Worm (Caenorhabditis elegans) whole organism, L4 larva: ENCODE results near the gene srw-13.

ENCODE experiments used
- D1046.2 ChIP-seq: fragments of 200-800 bp; sonication (Bioruptor generic); IDR thresholded peaks from 2 replicates; pipeline ENCODE4 v1.3.6; 2022; ENCODE audit warnings: missing genetic modification characterization, missing compliant biosample characterization
- F10B5.3 ChIP-seq: sonication (generic microtip); optimal IDR thresholded peaks from 2 replicates; lab custom pipeline; 2016; ENCODE audit warnings: mild to moderate bottlenecking, missing genetic modification characterization, missing compliant biosample characterization
- F37D6.2 ChIP-seq: sonication (generic microtip); optimal IDR thresholded peaks from 2 replicates; lab custom pipeline; 2016; ENCODE audit warnings: mild to moderate bottlenecking, missing genetic modification characterization, missing compliant biosample characterization
- F49E8.2 ChIP-seq: sonication (generic microtip); optimal IDR thresholded peaks from 2 replicates; lab custom pipeline; 2016; ENCODE audit warnings: missing compliant biosample characterization, mild to moderate bottlenecking, missing genetic modification characterization, borderline replicate concordance
- T26A8.4 ChIP-seq: fragments of 200-800 bp; sonication (Bioruptor generic); IDR thresholded peaks from 2 replicates; pipeline ENCODE4 v1.3.6; 2022; ENCODE audit warnings: missing genetic modification characterization, missing compliant biosample characterization
- Y105C5A.15 ChIP-seq: fragments of 200-800 bp; sonication (Bioruptor generic); IDR thresholded peaks from 2 replicates; pipeline ENCODE4 v1.3.6; 2022; ENCODE audit warnings: missing genetic modification characterization, missing compliant biosample characterization
- Y5F2A.4 ChIP-seq: fragments of 200-800 bp; sonication (Bioruptor generic); optimal IDR thresholded peaks from 2 replicates; lab custom pipeline; 2018; ENCODE audit warnings: mild to moderate bottlenecking, missing genetic modification characterization, missing compliant biosample characterization
- aha-1 ChIP-seq: fragments of 150-350 bp; peaks from one replicate; lab custom pipeline; 2014; ENCODE audit warnings: missing biosample characterization, missing genetic modification characterization
- arid-1 ChIP-seq: fragments of 200-800 bp; sonication (Bioruptor generic); conservative IDR thresholded peaks from 2 replicates; pipeline ENCODE4 v1.3.6; 2022; ENCODE audit warnings: missing genetic modification reagents, missing genetic modification characterization, missing compliant biosample characterization
- ceh-28 ChIP-seq: fragments of 150-350 bp; optimal IDR thresholded peaks from 2 replicates; lab custom pipeline; 2014; ENCODE audit warnings: missing biosample characterization, missing genetic modification reagents, missing genetic modification characterization
- daf-19 ChIP-seq: fragments of 200-800 bp; sonication (Bioruptor generic); conservative IDR thresholded peaks from 2 replicates; pipeline ENCODE4 v1.3.6; 2022; ENCODE audit warnings: missing genetic modification characterization, missing compliant biosample characterization
- dmd-6 ChIP-seq: fragments of 200-800 bp; sonication (Bioruptor generic); IDR thresholded peaks from 2 replicates; pipeline ENCODE4 v1.3.6; 2022; ENCODE audit warnings: missing genetic modification reagents, missing genetic modification characterization, missing compliant biosample characterization
- dpl-1 ChIP-seq: fragments of 150-350 bp; optimal IDR thresholded peaks from 2 replicates; lab custom pipeline; 2014; ENCODE audit warnings: missing biosample characterization, missing genetic modification reagents, missing genetic modification characterization
- duxl-1 ChIP-seq: sonication (generic microtip); optimal IDR thresholded peaks from 2 replicates; lab custom pipeline; 2016; ENCODE audit warnings: mild to moderate bottlenecking, missing genetic modification characterization, moderate library complexity, missing compliant biosample characterization; ENCODE audit not compliant: poor library complexity
- dve-1 ChIP-seq: sonication (generic microtip); optimal IDR thresholded peaks from 2 replicates; lab custom pipeline; 2017; ENCODE audit warnings: antibody characterized with exemption, mild to moderate bottlenecking, missing genetic modification characterization, missing compliant biosample characterization; ENCODE audit not compliant: insufficient read depth
- egl-27 ChIP-seq: sonication (generic microtip); optimal IDR thresholded peaks from 3 replicates; lab custom pipeline; 2017; ENCODE audit warnings: missing biosample characterization, missing genetic modification reagents, missing genetic modification characterization
- fos-1 ChIP-seq: fragments of 150-350 bp; optimal IDR thresholded peaks from 2 replicates; lab custom pipeline; 2014; ENCODE audit warnings: missing biosample characterization, missing genetic modification characterization
- gei-8 ChIP-seq: fragments of 200-800 bp; sonication (Bioruptor generic); optimal IDR thresholded peaks from 2 replicates; lab custom pipeline; 2018; ENCODE audit warnings: mild to moderate bottlenecking, missing genetic modification characterization, missing compliant biosample characterization
- hif-1 ChIP-seq, 2 experiments: sonication (generic microtip); optimal IDR thresholded peaks; 2 replicates each; lab custom pipeline; 2016 to 2017; ENCODE audit warnings: missing compliant biosample characterization in 2 of 2, missing genetic modification characterization in 2 of 2, missing genetic modification reagents in 2 of 2, missing genotype in 2 of 2, mild to moderate bottlenecking in 1 of 2
- hmg-1.1 ChIP-seq: fragments of 200-800 bp; sonication (Bioruptor generic); IDR thresholded peaks from 2 replicates; pipeline ENCODE4 v1.3.6; 2022; ENCODE audit warnings: missing genetic modification reagents, missing genetic modification characterization, missing compliant biosample characterization
- lin-1 ChIP-seq: fragments of 200-800 bp; sonication (Bioruptor generic); IDR thresholded peaks from 2 replicates; pipeline ENCODE4 v1.3.6; 2022; ENCODE audit warnings: missing genetic modification reagents, missing genetic modification characterization, missing compliant biosample characterization
- lin-13 ChIP-seq: fragments of 150-350 bp; optimal IDR thresholded peaks from 2 replicates; lab custom pipeline; 2014; ENCODE audit warnings: missing biosample characterization, missing genetic modification reagents, missing genetic modification characterization
- lin-29 ChIP-seq: fragments of 200-800 bp; sonication (Bioruptor generic); IDR thresholded peaks from 2 replicates; pipeline ENCODE4 v1.3.6; 2022; ENCODE audit warnings: missing genetic modification reagents, missing genetic modification characterization, missing compliant biosample characterization
- lin-39 ChIP-seq: fragments of 150-350 bp; optimal IDR thresholded peaks from 2 replicates; lab custom pipeline; 2014; ENCODE audit warnings: missing biosample characterization, missing genetic modification reagents, missing genetic modification characterization
- lsy-2 ChIP-seq, 2 experiments: fragments of 150-350 bp in 1 of 2; sonication (generic microtip) in 1 of 2; optimal IDR thresholded peaks; 2 replicates each; lab custom pipeline; 2014 to 2017; ENCODE audit warnings: missing biosample characterization in 2 of 2, missing genetic modification characterization in 2 of 2
- madf-5 ChIP-seq, 2 experiments: fragments of 200-800 bp; sonication (Bioruptor generic); IDR thresholded peaks; 2 replicates each; pipeline ENCODE4 v1.3.6; 2022; ENCODE audit warnings: missing compliant biosample characterization in 2 of 2, missing genetic modification characterization in 2 of 2
- madf-9 ChIP-seq: fragments of 200-800 bp; sonication (Bioruptor generic); conservative IDR thresholded peaks from 2 replicates; pipeline ENCODE4 v1.3.6; 2022; ENCODE audit warnings: missing genetic modification reagents, missing genetic modification characterization, missing compliant biosample characterization
- mdt-29 ChIP-seq: fragments of 200-800 bp; sonication (Bioruptor generic); IDR thresholded peaks from 2 replicates; pipeline ENCODE4 v1.3.6; 2022; ENCODE audit warnings: missing genetic modification reagents, missing genetic modification characterization, missing compliant biosample characterization
- mep-1 ChIP-seq: fragments of 150-350 bp; sonication (generic microtip); optimal IDR thresholded peaks from 3 replicates; lab custom pipeline; 2014; ENCODE audit warnings: missing biosample characterization, missing genetic modification characterization
- mes-2 ChIP-seq: sonication (generic microtip); optimal IDR thresholded peaks from 2 replicates; lab custom pipeline; 2016; ENCODE audit warnings: missing genotype, mild to moderate bottlenecking, missing genetic modification characterization, missing compliant biosample characterization; ENCODE audit not compliant: poor library complexity, severe bottlenecking
- nhr-102 ChIP-seq: sonication (generic microtip); optimal IDR thresholded peaks from 2 replicates; lab custom pipeline; 2016; ENCODE audit warnings: mild to moderate bottlenecking, missing genetic modification characterization, moderate library complexity, missing compliant biosample characterization
- nhr-11 ChIP-seq: fragments of 150-350 bp; optimal IDR thresholded peaks from 2 replicates; lab custom pipeline; 2014; ENCODE audit warnings: missing biosample characterization, missing genetic modification characterization
- nhr-25 ChIP-seq: sonication (generic microtip); optimal IDR thresholded peaks from 2 replicates; lab custom pipeline; 2017; ENCODE audit warnings: missing genetic modification characterization, mild to moderate bottlenecking, missing compliant biosample characterization, antibody characterized with exemption, moderate library complexity, borderline replicate concordance; ENCODE audit not compliant: insufficient read depth
- nhr-28 ChIP-seq: fragments of 150-350 bp; optimal IDR thresholded peaks from 2 replicates; lab custom pipeline; 2014; ENCODE audit warnings: missing biosample characterization, missing genetic modification characterization
- nhr-76 ChIP-seq: fragments of 150-350 bp; optimal IDR thresholded peaks from 2 replicates; lab custom pipeline; 2014; ENCODE audit warnings: missing biosample characterization, missing genetic modification characterization
- nhr-77 ChIP-seq: fragments of 150-350 bp; optimal IDR thresholded peaks from 2 replicates; lab custom pipeline; 2014; ENCODE audit warnings: missing biosample characterization, missing genetic modification characterization
- pqm-1 ChIP-seq: sonication (generic microtip); optimal IDR thresholded peaks from 2 replicates; lab custom pipeline; 2017; ENCODE audit warnings: missing biosample characterization, missing genetic modification characterization
- rbr-2 ChIP-seq: sonication (generic microtip); optimal IDR thresholded peaks from 2 replicates; lab custom pipeline; 2016; ENCODE audit warnings: missing genotype, missing genetic modification characterization, missing compliant biosample characterization
- saeg-2 ChIP-seq: fragments of 200-800 bp; sonication (Bioruptor generic); IDR thresholded peaks from 2 replicates; pipeline ENCODE4 v1.3.6; 2022; ENCODE audit warnings: missing genetic modification reagents, missing genetic modification characterization, missing compliant biosample characterization
- snpc-1.2 ChIP-seq: fragments of 200-800 bp; sonication (Bioruptor generic); IDR thresholded peaks from 2 replicates; pipeline ENCODE4 v1.3.6; 2022; ENCODE audit warnings: missing genetic modification reagents, missing genetic modification characterization, missing compliant biosample characterization
- spr-3 ChIP-seq: fragments of 200-800 bp; sonication (Bioruptor generic); optimal IDR thresholded peaks from 2 replicates; lab custom pipeline; 2018; ENCODE audit warnings: mild to moderate bottlenecking, missing genetic modification characterization, missing compliant biosample characterization
- zag-1 ChIP-seq: fragments of 150-350 bp; optimal IDR thresholded peaks from 2 replicates; lab custom pipeline; 2014; ENCODE audit warnings: missing biosample characterization, missing genetic modification characterization
- zip-11 ChIP-seq: fragments of 200-800 bp; sonication (Bioruptor generic); IDR thresholded peaks from 2 replicates; pipeline ENCODE4 v1.3.6; 2022; ENCODE audit warnings: missing genetic modification characterization, missing compliant biosample characterization
- ztf-7 ChIP-seq: fragments of 150-350 bp; optimal IDR thresholded peaks from 2 replicates; lab custom pipeline; 2014; ENCODE audit warnings: missing biosample characterization, missing genetic modification characterization

Gene srw-13

DNA sequence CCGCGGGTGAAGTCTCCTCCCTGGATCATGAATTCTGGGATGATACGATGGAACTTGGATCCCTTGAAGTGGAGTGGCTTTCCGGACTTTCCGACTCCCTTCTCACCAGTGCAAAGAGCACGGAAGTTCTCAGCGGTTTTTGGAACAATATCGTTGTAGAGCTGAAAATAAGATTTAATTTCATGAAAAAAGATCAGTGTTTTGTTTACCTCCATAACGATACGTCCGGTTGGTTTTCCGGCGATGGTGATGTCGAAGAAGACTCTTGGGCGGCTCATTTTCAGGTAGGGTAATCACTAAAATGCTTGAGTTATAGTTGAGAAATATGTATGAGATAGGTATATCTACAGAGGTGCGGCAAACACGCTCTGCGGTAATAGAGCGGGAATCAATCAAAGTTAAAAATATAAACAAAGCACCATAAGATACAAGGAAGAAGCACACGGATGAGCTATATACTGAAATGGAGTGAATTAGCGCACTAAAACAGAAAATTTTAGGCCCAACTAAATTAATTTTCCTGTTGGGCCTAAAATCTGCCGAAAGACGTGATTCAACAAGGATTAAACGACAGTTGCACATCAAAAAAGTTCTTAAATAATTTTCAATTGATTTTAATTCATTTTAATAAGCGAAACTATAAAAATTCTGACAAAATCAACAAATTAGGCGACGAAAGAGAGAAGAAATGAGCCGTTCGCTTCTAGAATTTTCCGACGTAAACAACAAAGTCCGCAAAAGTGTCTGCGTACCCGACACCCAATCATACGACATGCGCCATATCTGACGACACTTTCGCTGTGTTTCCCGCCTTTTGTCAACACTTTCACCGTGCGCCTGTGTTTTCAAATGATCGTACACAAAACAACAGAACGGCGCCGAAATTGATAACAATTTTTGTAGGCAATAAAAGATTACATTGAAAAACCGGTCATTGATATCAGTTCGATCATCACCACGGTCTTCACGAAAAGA is 44.9 kb upstream of the srw-13 start, which contains the start of the genes cyn-7 and bath-36 (continued):
- TF ChIP-seq lin-29 (GFP tag; lab: Robert Waterston, UW), result no peak
- TF ChIP-seq Y5F2A.4 (GFP tag; lab: Kevin White, UChicago), result no peak
- TF ChIP-seq nhr-102, result peak; percentile 77
- peak; percentile 60 for TF ChIP-seq nhr-77 (tag; lab: Kevin White, UChicago)
- TF ChIP-seq F37D6.2 (tag; lab: Kevin White, UChicago), result peak; percentile 24
- TF ChIP-seq daf-19 (GFP tag; lab: Robert Waterston, UW), result no peak
- TF ChIP-seq F49E8.2 (tag; lab: Kevin White, UChicago), result no peak
- peak; percentile 75 for TF ChIP-seq mes-2
- TF ChIP-seq saeg-2, result no peak
- TF ChIP-seq arid-1 (GFP tag; lab: Robert Waterston, UW), result 0 out of 2 replicates have a peak, but pooled peaks have one; percentile 28
- TF ChIP-seq nhr-28 (tag; lab: Kevin White, UChicago), result peak; percentile 97
- peak; percentile 51 for TF ChIP-seq pqm-1 (tag; lab: Kevin White, UChicago)
- no peak for TF ChIP-seq madf-9 (GFP tag; lab: Robert Waterston, UW)
- peak; percentile 48 for TF ChIP-seq ztf-7
- no peak for TF ChIP-seq Y105C5A.15 (GFP tag; lab: Robert Waterston, UW)
- peak; percentile 75 for TF ChIP-seq dmd-6 (GFP tag; lab: Robert Waterston, UW)
- TF ChIP-seq egl-27 (tag; lab: Kevin White, UChicago), result no peak
- no peak for TF ChIP-seq hmg-1.1 (GFP tag; lab: Robert Waterston, UW)
- peak; percentile 75 for TF ChIP-seq T26A8.4 (GFP tag; lab: Robert Waterston, UW)
- TF ChIP-seq hif-1 (tag; optimal IDR thresholded peaks at IDR 0.05; lab: Kevin White, UChicago), result peak in 1 of 2 experiments; percentile 29
- peak; percentile 33 for TF ChIP-seq nhr-25 (tag; lab: Kevin White, UChicago)
- peak; percentile 62 for TF ChIP-seq lin-13 (GFP tag; lab: Kevin White, UChicago)
- TF ChIP-seq mep-1, result peak; percentile 77
- no peak for TF ChIP-seq spr-3 (GFP tag; lab: Kevin White, UChicago)
- peak; percentile 71 for TF ChIP-seq nhr-11 (tag; lab: Kevin White, UChicago)
- peak; percentile 93 for TF ChIP-seq dve-1 (tag; lab: Kevin White, UChicago)
- no peak for TF ChIP-seq F10B5.3
- TF ChIP-seq aha-1, result peak; percentile 92
- no peak for TF ChIP-seq lin-1 (GFP tag; lab: Robert Waterston, UW)
- TF ChIP-seq fos-1, result no peak
- TF ChIP-seq lin-39 (tag; lab: Kevin White, UChicago), result no peak
- TF ChIP-seq madf-5 (GFP tag; IDR thresholded peaks at IDR 0.05; lab: Robert Waterston, UW), result no peak
- no peak for TF ChIP-seq nhr-76 (tag; lab: Kevin White, UChicago)
- TF ChIP-seq gei-8 (GFP tag; lab: Kevin White, UChicago), result no peak
- peak; percentile 37 for TF ChIP-seq duxl-1
- peak; percentile 81 for TF ChIP-seq dpl-1 (GFP tag; lab: Kevin White, UChicago)
- TF ChIP-seq ceh-28 (tag; lab: Kevin White, UChicago), result no peak
- TF ChIP-seq zag-1 (tag; lab: Kevin White, UChicago), result no peak
- TF ChIP-seq D1046.2 (GFP tag; lab: Robert Waterston, UW), result no peak
- peak; percentile 69 for TF ChIP-seq rbr-2 (tag; lab: Kevin White, UChicago)
- TF ChIP-seq lsy-2 (tag; optimal IDR thresholded peaks at IDR 0.05; lab: Kevin White, UChicago), result peak in 1 of 2 experiments; percentile 75
- no peak for TF ChIP-seq snpc-1.2 (GFP tag; lab: Robert Waterston, UW)
- peak; percentile 71; the same call in 1 of the 2 replicates for TF ChIP-seq mdt-29 (GFP tag; lab: Robert Waterston, UW)
- no peak for TF ChIP-seq zip-11 (GFP tag; lab: Robert Waterston, UW)
